Worm (Caenorhabditis elegans) whole organism, late embryonic: ENCODE data around the gene wht-2.

Experiments
- ahr-1 ChIP-seq: sonication (generic microtip); optimal IDR thresholded peaks from 2 replicates; lab custom pipeline; 2016; ENCODE audit warnings: missing genetic modification characterization, missing compliant biosample characterization
- ceh-31 ChIP-seq: sonication (generic microtip); optimal IDR thresholded peaks from 2 replicates; lab custom pipeline; 2016; ENCODE audit warnings: missing genetic modification characterization, missing compliant biosample characterization
- ceh-48 ChIP-seq: sonication (generic microtip); optimal IDR thresholded peaks from 2 replicates; lab custom pipeline; 2016; ENCODE audit warnings: missing genetic modification characterization, inconsistent platforms, missing compliant biosample characterization
- ceh-9 ChIP-seq: sonication (generic microtip); optimal IDR thresholded peaks from 2 replicates; lab custom pipeline; 2016; ENCODE audit warnings: mild to moderate bottlenecking, missing genetic modification characterization, inconsistent platforms, missing compliant biosample characterization
- hlh-30 ChIP-seq: sonication (generic microtip); optimal IDR thresholded peaks from 2 replicates; lab custom pipeline; 2017; ENCODE audit warnings: antibody characterized with exemption, missing genetic modification characterization, missing compliant biosample characterization; ENCODE audit not compliant: insufficient read depth
- nhr-11 ChIP-seq: fragments of 150-350 bp; optimal IDR thresholded peaks from 2 replicates; lab custom pipeline; 2014; ENCODE audit warnings: missing biosample characterization, missing genetic modification characterization
- npax-4 ChIP-seq: sonication (generic microtip); optimal IDR thresholded peaks from 2 replicates; lab custom pipeline; 2016; ENCODE audit warnings: missing genetic modification characterization, missing compliant biosample characterization
- pqm-1 ChIP-seq: sonication (generic microtip); optimal IDR thresholded peaks from 2 replicates; lab custom pipeline; 2016; ENCODE audit warnings: missing genetic modification characterization, missing compliant biosample characterization
- ref-2 ChIP-seq: sonication (generic microtip); optimal IDR thresholded peaks from 2 replicates; lab custom pipeline; 2016; ENCODE audit warnings: missing genetic modification characterization, missing compliant biosample characterization
- rnt-1 ChIP-seq: sonication (generic microtip); optimal IDR thresholded peaks from 2 replicates; lab custom pipeline; 2016; ENCODE audit warnings: missing genetic modification characterization, missing compliant biosample characterization
- tbx-2 ChIP-seq: sonication (generic microtip); optimal IDR thresholded peaks from 2 replicates; lab custom pipeline; 2016; ENCODE audit warnings: missing genetic modification characterization, missing compliant biosample characterization
- ttx-3 ChIP-seq: sonication (generic microtip); optimal IDR thresholded peaks from 2 replicates; lab custom pipeline; 2016; ENCODE audit warnings: missing genetic modification reagents, missing genetic modification characterization, missing compliant biosample characterization
- unc-55 ChIP-seq: sonication (generic microtip); optimal IDR thresholded peaks from 2 replicates; lab custom pipeline; 2017; ENCODE audit warnings: missing biosample characterization, missing genetic modification reagents, missing genetic modification characterization
- unc-86 ChIP-seq: sonication (generic microtip); optimal IDR thresholded peaks from 2 replicates; lab custom pipeline; 2016; ENCODE audit warnings: missing genetic modification characterization, missing compliant biosample characterization

DNA sequence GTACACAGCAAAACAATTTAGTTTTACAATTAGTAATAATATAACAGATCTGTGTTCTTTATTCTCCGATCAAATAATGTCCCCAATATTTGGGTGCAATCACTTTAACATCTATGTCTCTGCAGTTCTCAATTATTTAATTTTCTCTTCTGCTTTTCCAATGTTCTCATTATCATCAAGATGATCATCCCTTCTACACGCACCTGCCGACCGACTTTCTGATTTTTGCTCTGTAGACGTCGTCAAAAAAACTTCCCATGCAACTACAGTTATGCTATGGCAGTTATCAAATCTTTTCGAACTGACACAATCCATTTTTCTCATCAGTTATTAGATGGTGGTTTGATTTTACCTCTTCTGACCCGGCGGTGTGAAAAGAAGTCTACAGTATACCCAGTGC, 33.4 kb downstream of the wht-2 start:
- no peak for TF ChIP-seq nhr-11 (tag; lab: Kevin White, UChicago)
- no peak for TF ChIP-seq unc-55 (GFP tag; lab: Kevin White, UChicago)
- no peak for TF ChIP-seq ahr-1 (tag; lab: Kevin White, UChicago)
- no peak for TF ChIP-seq tbx-2
- no peak for TF ChIP-seq ceh-48 (tag; lab: Kevin White, UChicago)
- TF ChIP-seq ceh-31 (tag; lab: Kevin White, UChicago): no peak
- no peak for TF ChIP-seq ttx-3 (tag; lab: Kevin White, UChicago)
- no peak for TF ChIP-seq hlh-30 (tag; lab: Kevin White, UChicago)
- TF ChIP-seq rnt-1 (tag; lab: Kevin White, UChicago): no peak
- no peak for TF ChIP-seq unc-86 (tag; lab: Kevin White, UChicago)
- no peak for TF ChIP-seq ref-2 (tag; lab: Kevin White, UChicago)
- TF ChIP-seq ceh-9 (tag; lab: Kevin White, UChicago): no peak
- TF ChIP-seq pqm-1: no peak
- TF ChIP-seq npax-4: no peak
